Fruit fly (Drosophila melanogaster) whole organism, wandering third instar larva: ENCODE data around the gene CG1494.

Source experiments
- Abd-B ChIP-seq: fragments of >200 bp; optimal IDR thresholded peaks from 2 replicates; lab custom pipeline; 2017; ENCODE audit warnings: missing biosample characterization, missing genetic modification characterization
- CG32264 ChIP-seq: fragments of 200-800 bp; sonication (Bioruptor generic); optimal IDR thresholded peaks from 2 replicates; lab custom pipeline; 2016; ENCODE audit warnings: missing biosample characterization, missing genetic modification characterization
- CG9705 ChIP-seq: fragments of 200-800 bp; sonication (Bioruptor generic); optimal IDR thresholded peaks from 2 replicates; lab custom pipeline; 2018; ENCODE audit warnings: missing biosample characterization, mild to moderate bottlenecking, missing genetic modification characterization
- Dfd ChIP-seq: fragments of >200 bp; optimal IDR thresholded peaks from 2 replicates; lab custom pipeline; 2017; ENCODE audit warnings: missing biosample characterization, missing genetic modification characterization
- Jra ChIP-seq: sonication (Bioruptor generic); optimal IDR thresholded peaks from 2 replicates; lab custom pipeline; 2016; ENCODE audit warnings: missing biosample characterization, missing genetic modification characterization
- Mio ChIP-seq: sonication (Bioruptor generic); optimal IDR thresholded peaks from 2 replicates; lab custom pipeline; 2016; ENCODE audit warnings: missing biosample characterization, missing genetic modification characterization
- N ChIP-seq: fragments of >200 bp; optimal IDR thresholded peaks from 2 replicates; lab custom pipeline; 2018; ENCODE audit warnings: missing biosample characterization, missing external identifiers, missing genetic modification characterization
- Vsx2 ChIP-seq: fragments of 200-300, 225-300 bp; sonication (Bioruptor generic); optimal IDR thresholded peaks from 2 replicates; lab custom pipeline; 2018; ENCODE audit warnings: missing biosample characterization, missing genetic modification characterization; ENCODE audit not compliant: partially characterized antibody
- h ChIP-seq: fragments of 200-800 bp; sonication (Bioruptor generic); optimal IDR thresholded peaks from 3 replicates; lab custom pipeline; 2016; ENCODE audit warnings: missing biosample characterization, mild to moderate bottlenecking, missing genetic modification characterization
- lola ChIP-seq: fragments of >200 bp; optimal IDR thresholded peaks from 2 replicates; lab custom pipeline; 2017; ENCODE audit warnings: missing biosample characterization, missing genetic modification characterization
- psq ChIP-seq: fragments of 200-800 bp; sonication (Bioruptor generic); optimal IDR thresholded peaks from 3 replicates; lab custom pipeline; 2017; ENCODE audit warnings: missing biosample characterization, mild to moderate bottlenecking, missing genetic modification characterization, moderate library complexity
- usp ChIP-seq: fragments of >200 bp; optimal IDR thresholded peaks from 2 replicates; lab custom pipeline; 2017; ENCODE audit warnings: missing biosample characterization, missing genetic modification characterization

DNA sequence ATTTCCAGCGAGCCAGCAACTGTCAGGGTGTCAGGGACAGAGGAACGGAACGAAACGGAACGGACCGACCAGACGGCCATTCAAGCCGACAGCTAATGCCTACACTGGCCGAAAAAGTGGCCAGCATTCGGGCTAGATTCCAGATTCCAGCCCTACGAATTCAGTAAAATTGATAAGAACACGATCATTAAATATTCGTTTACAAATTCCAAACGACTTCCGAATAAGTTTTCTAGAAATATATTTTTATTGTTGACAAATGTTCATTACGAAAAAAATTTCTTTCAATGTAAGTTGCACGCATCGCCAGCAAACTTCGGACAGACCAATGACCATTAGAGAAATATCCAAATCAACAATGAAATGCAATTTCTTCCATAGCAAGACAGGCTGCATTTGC lies 19.7 kb upstream of the CG1494 start:
- TF ChIP-seq h (no peak), CG32264 (GFP tag; lab: Kevin White, UChicago) (no peak), CG9705 (GFP tag; lab: Kevin White, UChicago) (no peak), Jra (GFP tag; lab: Kevin White, UChicago) (no peak), psq (GFP tag; lab: Kevin White, UChicago) (no peak), usp (no peak), Vsx2 (GFP tag; lab: Kevin White, UChicago) (no peak), Mio (GFP tag; lab: Kevin White, UChicago) (no peak), N (GFP tag; lab: Kevin White, UChicago) (no peak), lola (GFP tag; lab: Kevin White, UChicago) (no peak), Abd-B (GFP tag; lab: Kevin White, UChicago) (no peak), Dfd (GFP tag; lab: Kevin White, UChicago) (no peak)
